Worm (Caenorhabditis elegans) whole organism, L2 larva: Measurements from ENCODE around the gene T02D1.7.

Source experiments
- C34F6.9 ChIP-seq: fragments of 150-350 bp; optimal IDR thresholded peaks from 2 replicates; lab custom pipeline; 2014; ENCODE audit warnings: missing biosample characterization, missing genetic modification characterization
- F13H6.1 ChIP-seq: sonication (generic microtip); optimal IDR thresholded peaks from 2 replicates; lab custom pipeline; 2016; ENCODE audit warnings: missing genetic modification characterization, missing compliant biosample characterization
- R02D3.7 ChIP-seq: fragments of 150-350 bp; optimal IDR thresholded peaks from 2 replicates; lab custom pipeline; 2014; ENCODE audit warnings: missing biosample characterization, missing genetic modification characterization
- Y55F3AM.14 ChIP-seq: fragments of 200-800 bp; sonication (Bioruptor generic); optimal IDR thresholded peaks from 2 replicates; lab custom pipeline; 2018; ENCODE audit warnings: mild to moderate bottlenecking, missing genetic modification characterization, missing compliant biosample characterization
- ZK546.5 ChIP-seq: sonication (generic microtip); optimal IDR thresholded peaks from 2 replicates; lab custom pipeline; 2017; ENCODE audit warnings: missing biosample characterization, missing genetic modification characterization
- aly-2 ChIP-seq: fragments of 150-350 bp; optimal IDR thresholded peaks from 2 replicates; lab custom pipeline; 2014; ENCODE audit warnings: missing biosample characterization, missing genetic modification characterization
- ama-1 ChIP-seq: fragments of 150-350 bp; optimal IDR thresholded peaks from 2 replicates; lab custom pipeline; 2018; ENCODE audit warnings: inconsistent platforms
- blmp-1 ChIP-seq: sonication (generic microtip); optimal IDR thresholded peaks from 2 replicates; lab custom pipeline; 2017; ENCODE audit warnings: missing genetic modification characterization, mild to moderate bottlenecking, missing compliant biosample characterization, antibody characterized with exemption, moderate library complexity; ENCODE audit not compliant: insufficient read depth
- ceh-16 ChIP-seq: fragments of 150-350 bp; optimal IDR thresholded peaks from 2 replicates; lab custom pipeline; 2014; ENCODE audit warnings: missing biosample characterization, missing genetic modification characterization
- ceh-82 ChIP-seq: fragments of 150-350 bp; optimal IDR thresholded peaks from 2 replicates; lab custom pipeline; 2014; ENCODE audit warnings: missing biosample characterization, missing genetic modification characterization
- crh-2 ChIP-seq: sonication (generic microtip); optimal IDR thresholded peaks from 2 replicates; lab custom pipeline; 2017; ENCODE audit warnings: missing biosample characterization, missing genetic modification characterization
- egl-27 ChIP-seq: sonication (generic microtip); optimal IDR thresholded peaks from 3 replicates; lab custom pipeline; 2017; ENCODE audit warnings: missing biosample characterization, missing genetic modification reagents, missing genetic modification characterization
- elt-3 ChIP-seq: sonication (generic microtip); optimal IDR thresholded peaks from 2 replicates; lab custom pipeline; 2017; ENCODE audit warnings: missing biosample characterization, missing genetic modification characterization
- fos-1 ChIP-seq: fragments of 150-350 bp; optimal IDR thresholded peaks from 2 replicates; lab custom pipeline; 2014; ENCODE audit warnings: missing biosample characterization, missing genetic modification characterization
- gmeb-1 ChIP-seq: fragments of 150-350 bp; optimal IDR thresholded peaks from 2 replicates; lab custom pipeline; 2014; ENCODE audit warnings: missing biosample characterization, missing genetic modification characterization
- lin-11 ChIP-seq: fragments of 150-350 bp; sonication (generic microtip); optimal IDR thresholded peaks from 2 replicates; lab custom pipeline; 2014; ENCODE audit warnings: missing biosample characterization, missing genetic modification characterization, inconsistent platforms, mixed read lengths
- lin-13 ChIP-seq: fragments of 150-350 bp; optimal IDR thresholded peaks from 2 replicates; lab custom pipeline; 2014; ENCODE audit warnings: missing biosample characterization, missing genetic modification reagents, missing genetic modification characterization
- lin-39 ChIP-seq: fragments of 150-350 bp; optimal IDR thresholded peaks from 2 replicates; lab custom pipeline; 2014; ENCODE audit warnings: missing biosample characterization, missing genetic modification reagents, missing genetic modification characterization
- lsy-2 ChIP-seq, 2 experiments: fragments of 150-350 bp in 1 of 2; sonication (generic microtip) in 1 of 2; optimal IDR thresholded peaks; 2 replicates each; lab custom pipeline; 2014 to 2017; ENCODE audit warnings: missing biosample characterization in 2 of 2, missing genetic modification characterization in 2 of 2
- mab-5 ChIP-seq: fragments of 150-350 bp; optimal IDR thresholded peaks from 2 replicates; lab custom pipeline; 2014; ENCODE audit warnings: missing biosample characterization, missing genetic modification characterization
- mdl-1 ChIP-seq, 2 experiments: fragments of 150-350 bp in 1 of 2; sonication (generic microtip) in 1 of 2; optimal IDR thresholded peaks; 2 replicates each; lab custom pipeline; 2017; ENCODE audit warnings: missing biosample characterization in 2 of 2, missing genetic modification characterization in 2 of 2
- nhr-10 ChIP-seq: sonication (generic microtip); optimal IDR thresholded peaks from 2 replicates; lab custom pipeline; 2017; ENCODE audit warnings: missing biosample characterization, missing genetic modification characterization
- nhr-11 ChIP-seq: fragments of 150-350 bp; optimal IDR thresholded peaks from 2 replicates; lab custom pipeline; 2014; ENCODE audit warnings: missing biosample characterization, missing genetic modification characterization
- nhr-129 ChIP-seq: fragments of 150-350 bp; optimal IDR thresholded peaks from 2 replicates; lab custom pipeline; 2014; ENCODE audit warnings: missing biosample characterization, missing genetic modification characterization
- nhr-21 ChIP-seq: fragments of 150-350 bp; optimal IDR thresholded peaks from 2 replicates; lab custom pipeline; 2014; ENCODE audit warnings: missing biosample characterization, missing genetic modification characterization
- nhr-23 ChIP-seq: fragments of 150-350 bp; optimal IDR thresholded peaks from 2 replicates; lab custom pipeline; 2014; ENCODE audit warnings: missing biosample characterization, missing genetic modification reagents, missing genetic modification characterization
- nhr-25 ChIP-seq: fragments of 150-350 bp; sonication (generic microtip); optimal IDR thresholded peaks from 3 replicates; lab custom pipeline; 2014; ENCODE audit warnings: missing biosample characterization, missing genetic modification characterization
- peb-1 ChIP-seq: fragments of 150-350 bp; optimal IDR thresholded peaks from 2 replicates; lab custom pipeline; 2014; ENCODE audit warnings: missing biosample characterization, missing genetic modification characterization
- sem-4 ChIP-seq: fragments of 150-350 bp; optimal IDR thresholded peaks from 2 replicates; lab custom pipeline; 2014; ENCODE audit warnings: missing biosample characterization, missing genetic modification reagents, missing genetic modification characterization
- skn-1 ChIP-seq: sonication (generic microtip); optimal IDR thresholded peaks from 2 replicates; lab custom pipeline; 2017; ENCODE audit warnings: missing biosample characterization, missing genetic modification characterization
- sma-3 ChIP-seq: sonication (generic microtip); optimal IDR thresholded peaks from 2 replicates; lab custom pipeline; 2016; ENCODE audit warnings: missing genetic modification reagents, missing genetic modification characterization, missing compliant biosample characterization
- sma-9 ChIP-seq, 2 experiments: fragments of 150-350 bp in 1 of 2; sonication (generic microtip) in 1 of 2; optimal IDR thresholded peaks; 2 replicates each; lab custom pipeline; 2014 to 2016; ENCODE audit warnings: missing genetic modification characterization in 2 of 2, mild to moderate bottlenecking in 1 of 2, missing biosample characterization in 1 of 2, missing compliant biosample characterization in 1 of 2, missing genetic modification reagents in 1 of 2, moderate library complexity in 1 of 2
- unc-39 ChIP-seq: fragments of 150-350 bp; optimal IDR thresholded peaks from 2 replicates; lab custom pipeline; 2014; ENCODE audit warnings: missing biosample characterization, missing genetic modification characterization
- zag-1 ChIP-seq: fragments of 150-350 bp; optimal IDR thresholded peaks from 2 replicates; lab custom pipeline; 2014; ENCODE audit warnings: missing biosample characterization, missing genetic modification characterization
- ztf-11 ChIP-seq: sonication (generic microtip); optimal IDR thresholded peaks from 2 replicates; lab custom pipeline; 2017; ENCODE audit warnings: missing biosample characterization, missing genetic modification characterization
- ztf-4 ChIP-seq: fragments of 150-350 bp; optimal IDR thresholded peaks from 2 replicates; lab custom pipeline; 2014; ENCODE audit warnings: missing biosample characterization, missing genetic modification characterization

Gene T02D1.7

ce11 chrIV:17407025-17407424, at the start of gene T02D1.7:
T02D1.7 (minus strand) TSS chrIV:17407125.
- no peak for TF ChIP-seq nhr-10 (tag; lab: Kevin White, UChicago)

- no peak for TF ChIP-seq unc-39
- no peak for TF ChIP-seq nhr-21
- no peak for TF ChIP-seq mab-5 (tag; lab: Kevin White, UChicago)
- no peak for TF ChIP-seq nhr-129 (tag; lab: Kevin White, UChicago)
- no peak for TF ChIP-seq fos-1 (tag; lab: Kevin White, UChicago)
- TF ChIP-seq ztf-11 (tag; lab: Kevin White, UChicago): no peak
- no peak for TF ChIP-seq egl-27 (tag; lab: Kevin White, UChicago)
- TF ChIP-seq aly-2: no peak
- TF ChIP-seq peb-1 (tag; lab: Kevin White, UChicago): no peak
- TF ChIP-seq, all 48 proteins: peak for 0
These were observed 47.1 kb upstream of the T02D1.7 start for ce11 chrIV:17453996-17454395.

- TF ChIP-seq lin-11 (no peak), peb-1 (tag; lab: Kevin White, UChicago) (no peak), sem-4 (tag; lab: Kevin White, UChicago) (no peak), ceh-16 (tag; lab: Kevin White, UChicago) (no peak), lin-39 (tag; lab: Kevin White, UChicago) (no peak), sma-9 (GFP tag; optimal IDR thresholded peaks at IDR 0.05; lab: Kevin White, UChicago) (no peak), sma-9 (tag; optimal IDR thresholded peaks at IDR 0.05; lab: Kevin White, UChicago) (no peak), lin-13 (GFP tag; lab: Kevin White, UChicago) (no peak), nhr-25 (tag; lab: Kevin White, UChicago) (no peak), nhr-23 (tag; lab: Kevin White, UChicago) (no peak), nhr-11 (tag; lab: Kevin White, UChicago) (no peak), skn-1 (tag; lab: Kevin White, UChicago) (no peak), elt-3 (tag; lab: Kevin White, UChicago) (no peak), ztf-4 (tag; lab: Kevin White, UChicago) (no peak), lsy-2 (tag; optimal IDR thresholded peaks at IDR 0.05; lab: Kevin White, UChicago) (no peak)
These were observed 46.3 kb upstream of the T02D1.7 start for ce11 chrIV:17453200-17453599.

- TF ChIP-seq zag-1 (tag; lab: Kevin White, UChicago) (no peak), egl-27 (tag; lab: Kevin White, UChicago) (no peak), unc-39 (no peak), mdl-1 (tag; optimal IDR thresholded peaks at IDR 0.05; lab: Kevin White, UChicago) (no peak), gmeb-1 (no peak), ztf-11 (tag; lab: Kevin White, UChicago) (no peak), nhr-23 (tag; lab: Kevin White, UChicago) (no peak), ZK546.5 (tag; lab: Kevin White, UChicago) (no peak), fos-1 (tag; lab: Kevin White, UChicago) (no peak), ztf-4 (tag; lab: Kevin White, UChicago) (no peak), R02D3.7 (tag; lab: Kevin White, UChicago) (no peak), sma-3 (no peak), F13H6.1 (no peak), ama-1 (lab: Kevin White, UChicago) (no peak), lin-39 (tag; lab: Kevin White, UChicago) (no peak)
These were observed 43.5 kb upstream of the T02D1.7 start, which contains the start of gene F11E6.8 for ce11 chrIV:17450443-17450842. F11E6.8 (minus strand) TSS chrIV:17450543.

ce11 chrIV:17448319-17448718, 41.4 kb upstream of the T02D1.7 start:
- no peak for TF ChIP-seq ceh-82 (tag; lab: Kevin White, UChicago)
- no peak for TF ChIP-seq ztf-4 (tag; lab: Kevin White, UChicago)
- TF ChIP-seq ceh-16 (tag; lab: Kevin White, UChicago): no peak
- TF ChIP-seq ama-1 (lab: Kevin White, UChicago): no peak
- peak; percentile 32 for TF ChIP-seq F13H6.1
- no peak for TF ChIP-seq Y55F3AM.14
- no peak for TF ChIP-seq aly-2
- no peak for TF ChIP-seq lin-11

ce11 chrIV:17442503-17442902, 35.6 kb upstream of the T02D1.7 start, which contains the start of gene F11E6.11:
F11E6.11 (plus strand) TSS chrIV:17442827.
- TF ChIP-seq C34F6.9 (tag; lab: Kevin White, UChicago) (no peak), blmp-1 (peak; percentile 35), sma-9 (GFP tag; optimal IDR thresholded peaks at IDR 0.05; lab: Kevin White, UChicago) (peak; percentile 56), sma-9 (tag; optimal IDR thresholded peaks at IDR 0.05; lab: Kevin White, UChicago) (no peak), crh-2 (peak; percentile 35), fos-1 (tag; lab: Kevin White, UChicago) (peak; percentile 6), nhr-21 (peak; percentile 29), nhr-129 (tag; lab: Kevin White, UChicago) (no peak), nhr-25 (tag; lab: Kevin White, UChicago) (peak; percentile 69), sma-3 (peak; percentile 57)
